Fruit fly (Drosophila melanogaster) whole organism, embryonic: ENCODE results near the gene gro.

ENCODE experiments used
- Asciz ChIP-seq: fragments of 200-800 bp; sonication (Bioruptor generic); optimal IDR thresholded peaks from 2 replicates; lab custom pipeline; 2017; ENCODE audit warnings: missing biosample characterization, mild to moderate bottlenecking, missing genetic modification characterization, missing genetic modification reagents
- Bteb2 ChIP-seq: fragments of 200-800 bp; sonication (Bioruptor generic); optimal IDR thresholded peaks from 2 replicates; lab custom pipeline; 2016; ENCODE audit warnings: missing biosample characterization, missing genetic modification characterization
- CG10565 ChIP-seq: fragments of 200-800 bp; sonication (Bioruptor generic); optimal IDR thresholded peaks from 3 replicates; lab custom pipeline; 2016; ENCODE audit warnings: missing biosample characterization, mild to moderate bottlenecking, missing genetic modification characterization
- CG11247 ChIP-seq: fragments of 200-800 bp; sonication (Bioruptor generic); IDR thresholded peaks from 2 replicates; pipeline ENCODE4 v1.3.6; 2022; ENCODE audit warnings: missing biosample characterization, missing genetic modification characterization
- CG12219 ChIP-seq: fragments of 200-800 bp; sonication (Bioruptor generic); optimal IDR thresholded peaks from 3 replicates; lab custom pipeline; 2018; ENCODE audit warnings: missing biosample characterization, mild to moderate bottlenecking, missing genetic modification characterization
- CG1233 ChIP-seq: fragments of 200-800 bp; sonication (Bioruptor generic); optimal IDR thresholded peaks from 4 replicates; lab custom pipeline; 2018; ENCODE audit warnings: missing biosample characterization, mild to moderate bottlenecking, missing genetic modification characterization
- CG12391 ChIP-seq: fragments of 200-800 bp; sonication (Bioruptor generic); optimal IDR thresholded peaks from 3 replicates; lab custom pipeline; 2018; ENCODE audit warnings: missing biosample characterization, mild to moderate bottlenecking, missing genetic modification characterization, moderate library complexity
- CG13775 ChIP-seq: fragments of 200-800 bp; sonication (Bioruptor generic); optimal IDR thresholded peaks from 3 replicates; lab custom pipeline; 2017; ENCODE audit warnings: missing biosample characterization, mild to moderate bottlenecking, missing genetic modification characterization
- CG15269 ChIP-seq: fragments of 200-800 bp; sonication (Bioruptor generic); optimal IDR thresholded peaks from 2 replicates; lab custom pipeline; 2018; ENCODE audit warnings: missing biosample characterization, mild to moderate bottlenecking, missing genetic modification characterization, moderate library complexity
- CG15479 ChIP-seq: fragments of 200-800 bp; sonication (Bioruptor generic); optimal IDR thresholded peaks from 3 replicates; lab custom pipeline; 2019; ENCODE audit warnings: missing biosample characterization, mild to moderate bottlenecking, missing genetic modification characterization, moderate library complexity
- CG15601 ChIP-seq: fragments of 200-800 bp; sonication (Bioruptor generic); optimal IDR thresholded peaks from 3 replicates; lab custom pipeline; 2019; ENCODE audit warnings: missing biosample characterization, mild to moderate bottlenecking, missing genetic modification characterization, moderate library complexity
- CG17385 ChIP-seq: fragments of 200-800 bp; sonication (Bioruptor generic); optimal IDR thresholded peaks from 3 replicates; lab custom pipeline; 2018; ENCODE audit warnings: missing biosample characterization, mild to moderate bottlenecking, missing genetic modification characterization
- CG17568 ChIP-seq: fragments of 200-800 bp; sonication (Bioruptor generic); optimal IDR thresholded peaks from 2 replicates; lab custom pipeline; 2018; ENCODE audit warnings: missing biosample characterization, mild to moderate bottlenecking, missing genetic modification characterization, moderate library complexity
- CG2120 ChIP-seq: fragments of 200-800 bp; sonication (Bioruptor generic); optimal IDR thresholded peaks from 3 replicates; lab custom pipeline; 2016; ENCODE audit warnings: missing biosample characterization, missing genetic modification characterization
- CG2199 ChIP-seq: fragments of 200-800 bp; sonication (Bioruptor generic); IDR thresholded peaks from 3 replicates; pipeline ENCODE4 v1.3.6; 2022; ENCODE audit warnings: missing biosample characterization, missing genetic modification characterization
- CG31388 ChIP-seq: fragments of 200-800 bp; sonication (Bioruptor generic); optimal IDR thresholded peaks from 2 replicates; lab custom pipeline; 2016; ENCODE audit warnings: missing biosample characterization, missing genetic modification characterization
- CG4424 ChIP-seq: fragments of 200-800 bp; sonication (Bioruptor generic); optimal IDR thresholded peaks from 3 replicates; lab custom pipeline; 2016; ENCODE audit warnings: missing biosample characterization, missing genetic modification characterization
- CG4707 ChIP-seq: fragments of 200-800 bp; sonication (Bioruptor generic); optimal IDR thresholded peaks from 2 replicates; lab custom pipeline; 2018; ENCODE audit warnings: missing biosample characterization, mild to moderate bottlenecking, missing genetic modification characterization, moderate library complexity
- D19A ChIP-seq: fragments of 200-800 bp; optimal IDR thresholded peaks from 3 replicates; lab custom pipeline; 2019; ENCODE audit warnings: missing biosample characterization, mild to moderate bottlenecking, missing genetic modification characterization, moderate library complexity
- D19B ChIP-seq: fragments of 200-800 bp; sonication (Bioruptor generic); optimal IDR thresholded peaks from 2 replicates; lab custom pipeline; 2017; ENCODE audit warnings: missing biosample characterization, mild to moderate bottlenecking, missing genetic modification characterization
- Ets65A ChIP-seq: fragments of 200-800 bp; sonication (Bioruptor generic); peaks from one replicate; lab custom pipeline; 2016; ENCODE audit warnings: missing biosample characterization, missing genetic modification characterization
- Hey ChIP-seq: fragments of 200-800 bp; sonication (Bioruptor generic); optimal IDR thresholded peaks from 3 replicates; lab custom pipeline; 2018; ENCODE audit warnings: missing biosample characterization, mild to moderate bottlenecking, missing genetic modification characterization
- Kr ChIP-seq: fragments of 200-800 bp; sonication (Bioruptor generic); optimal IDR thresholded peaks from 2 replicates; lab custom pipeline; 2017; ENCODE audit warnings: missing biosample characterization, mild to moderate bottlenecking, missing genetic modification characterization
- Myb ChIP-seq: fragments of 200-800 bp; sonication (Bioruptor generic); optimal IDR thresholded peaks from 2 replicates; lab custom pipeline; 2016; ENCODE audit warnings: missing biosample characterization, missing genetic modification characterization
- NFAT ChIP-seq: fragments of 200-800 bp; sonication (Bioruptor generic); IDR thresholded peaks from 2 replicates; pipeline ENCODE4 v1.3.6; 2022; ENCODE audit warnings: missing biosample characterization, missing genetic modification characterization
- Oli ChIP-seq: fragments of 200-800 bp; sonication (Bioruptor generic); optimal IDR thresholded peaks from 2 replicates; lab custom pipeline; 2018; ENCODE audit warnings: missing biosample characterization, mild to moderate bottlenecking, missing genetic modification characterization, moderate library complexity
- Rfx ChIP-seq: fragments of 200-800 bp; sonication (Bioruptor generic); IDR thresholded peaks from 2 replicates; pipeline ENCODE4 v1.3.6; 2022; ENCODE audit warnings: missing biosample characterization, missing genetic modification characterization
- Scr ChIP-seq: fragments of 200-800 bp; sonication (Bioruptor generic); IDR thresholded peaks from 2 replicates; pipeline ENCODE4 v1.3.6; 2022; ENCODE audit warnings: missing biosample characterization, missing genetic modification characterization; ENCODE audit not compliant: partially characterized antibody
- Stat92E ChIP-seq, 3 experiments: fragments of >200 bp in 2 of 3; fragments of 200-800 bp in 1 of 3; sonication (Bioruptor generic) in 1 of 3; optimal IDR thresholded peaks; 2 replicates each; lab custom pipeline; 2017 to 2019; ENCODE audit warnings: missing biosample characterization in 3 of 3, missing genetic modification characterization in 3 of 3, mild to moderate bottlenecking in 1 of 3, moderate library complexity in 1 of 3
- Taf1 ChIP-seq: fragments of 200-800 bp; sonication (Bioruptor generic); IDR thresholded peaks from 2 replicates; pipeline ENCODE4 v1.3.6; 2022; ENCODE audit warnings: missing biosample characterization, missing genetic modification characterization
- Trl ChIP-seq, 3 experiments: fragments of >200 bp in 2 of 3; fragments of 200-800 bp in 1 of 3; sonication (Bioruptor generic) in 1 of 3; optimal IDR thresholded peaks; 2 replicates in 1 of 3; 3 replicates in 2 of 3; lab custom pipeline; 2016 to 2017; ENCODE audit warnings: missing biosample characterization in 1 of 3, missing genetic modification characterization in 1 of 3
- ac ChIP-seq: fragments of 200-800 bp; sonication (Bioruptor generic); optimal IDR thresholded peaks from 3 replicates; lab custom pipeline; 2017; ENCODE audit warnings: missing biosample characterization, mild to moderate bottlenecking, missing genetic modification characterization
- ato ChIP-seq: fragments of 200-800 bp; sonication (Bioruptor generic); IDR thresholded peaks from 2 replicates; pipeline ENCODE4 v1.3.6; 2022; ENCODE audit warnings: missing biosample characterization, missing genetic modification characterization; ENCODE audit not compliant: partially characterized antibody
- cato ChIP-seq: fragments of 200-800 bp; sonication (Bioruptor generic); optimal IDR thresholded peaks from 2 replicates; lab custom pipeline; 2016; ENCODE audit warnings: missing biosample characterization, missing genetic modification characterization, borderline replicate concordance
- croc ChIP-seq: fragments of 200-800 bp; sonication (Bioruptor generic); conservative IDR thresholded peaks from 3 replicates; pipeline ENCODE4 v1.3.6; 2022; ENCODE audit warnings: missing biosample characterization, missing genetic modification characterization
- grn ChIP-seq: fragments of 200-800 bp; sonication (Bioruptor generic); optimal IDR thresholded peaks from 3 replicates; lab custom pipeline; 2017; ENCODE audit warnings: missing biosample characterization, missing genetic modification characterization
- ind ChIP-seq: fragments of 200-800 bp; sonication (Bioruptor generic); optimal IDR thresholded peaks from 3 replicates; lab custom pipeline; 2016; ENCODE audit warnings: missing biosample characterization, missing genetic modification characterization
- lab ChIP-seq: fragments of 200-800 bp; sonication (Bioruptor generic); optimal IDR thresholded peaks from 3 replicates; lab custom pipeline; 2017; ENCODE audit warnings: missing biosample characterization, missing genetic modification characterization, mild to moderate bottlenecking, moderate library complexity, missing genetic modification reagents
- mld ChIP-seq: fragments of 200-800 bp; sonication (Bioruptor generic); IDR thresholded peaks from 3 replicates; pipeline ENCODE4 v1.3.6; 2022; ENCODE audit warnings: missing biosample characterization, missing genetic modification characterization; ENCODE audit not compliant: partially characterized antibody
- nau ChIP-seq: fragments of 200-800 bp; sonication (Bioruptor generic); optimal IDR thresholded peaks from 3 replicates; lab custom pipeline; 2017; ENCODE audit warnings: missing biosample characterization, mild to moderate bottlenecking, missing genetic modification characterization, missing genetic modification reagents
- odd ChIP-seq: fragments of 200-800 bp; sonication (Bioruptor generic); optimal IDR thresholded peaks from 2 replicates; lab custom pipeline; 2017; ENCODE audit warnings: missing biosample characterization, mild to moderate bottlenecking, missing genetic modification characterization
- pb ChIP-seq: fragments of 200-800 bp; sonication (Bioruptor generic); optimal IDR thresholded peaks from 3 replicates; lab custom pipeline; 2016; ENCODE audit warnings: missing biosample characterization, missing genetic modification characterization
- phol ChIP-seq: fragments of 200-800 bp; sonication (Bioruptor generic); optimal IDR thresholded peaks from 3 replicates; lab custom pipeline; 2018; ENCODE audit warnings: missing biosample characterization, mild to moderate bottlenecking, missing genetic modification characterization, moderate library complexity
- pnt ChIP-seq: fragments of 200-800 bp; sonication (Bioruptor generic); optimal IDR thresholded peaks from 3 replicates; lab custom pipeline; 2016; ENCODE audit warnings: missing biosample characterization, missing genetic modification characterization
- sens ChIP-seq: fragments of 200-800 bp; sonication (Bioruptor generic); peaks from one replicate; lab custom pipeline; 2016; ENCODE audit warnings: missing biosample characterization, missing genetic modification characterization
- sens-2 ChIP-seq: fragments of 200-800 bp; sonication (Bioruptor generic); IDR thresholded peaks from 2 replicates; pipeline ENCODE4 v1.3.6; 2022; ENCODE audit warnings: missing biosample characterization, missing genetic modification characterization
- sqz ChIP-seq: fragments of 200-800 bp; sonication (Bioruptor generic); optimal IDR thresholded peaks from 3 replicates; lab custom pipeline; 2018; ENCODE audit warnings: missing biosample characterization, mild to moderate bottlenecking, missing genetic modification characterization
- tll ChIP-seq, 2 experiments: fragments of 200-800 bp in 1 of 2; fragments of >200 bp in 1 of 2; sonication (Bioruptor generic) in 1 of 2; optimal IDR thresholded peaks; 2 replicates each; lab custom pipeline; 2017 to 2019; ENCODE audit warnings: missing biosample characterization in 2 of 2, missing genetic modification characterization in 2 of 2, mild to moderate bottlenecking in 1 of 2, moderate library complexity in 1 of 2
- z ChIP-seq: fragments of 200-800 bp; sonication (Bioruptor generic); IDR thresholded peaks from 3 replicates; pipeline ENCODE4 v1.3.6; 2022; ENCODE audit warnings: missing biosample characterization, missing genetic modification characterization

The gro gene

dm6 chr3R:26026631-26027274 lies 14.8 kb upstream of the gro start (continued):
- no peak for TF ChIP-seq ind (GFP tag; lab: Kevin White, UChicago)
- no peak for TF ChIP-seq croc (GFP tag; lab: Robert Waterston, UW)
- TF ChIP-seq phol (tag; lab: Kevin White, UChicago): no peak
- TF ChIP-seq CG1233 (GFP tag; lab: Kevin White, UChicago): no peak
- peak in 1 of 2 experiments; percentile 53 for TF ChIP-seq tll (GFP tag; optimal IDR thresholded peaks at IDR 0.05; lab: Kevin White, UChicago)
- TF ChIP-seq CG15601 (tag; lab: Kevin White, UChicago): no peak
- peak; percentile 67 for TF ChIP-seq sens (GFP tag; lab: Kevin White, UChicago)
- peak; percentile 49 for TF ChIP-seq Kr (GFP tag; lab: Kevin White, UChicago)
- TF ChIP-seq D19A (tag; lab: Kevin White, UChicago): no peak
- no peak for TF ChIP-seq Trl (optimal IDR thresholded peaks at IDR 0.05; lab: Kevin White, UChicago)
- TF ChIP-seq Trl (GFP tag; optimal IDR thresholded peaks at IDR 0.05; lab: Kevin White, UChicago): no peak
- no peak for TF ChIP-seq Taf1 (GFP tag; lab: Robert Waterston, UW)
- TF ChIP-seq lab (GFP tag; lab: Kevin White, UChicago): no peak
- TF ChIP-seq CG17385 (GFP tag; lab: Kevin White, UChicago): no peak
- TF ChIP-seq CG10565: no peak
- TF ChIP-seq pnt: no peak
- TF ChIP-seq ac: peak; percentile 16
- TF ChIP-seq CG17568 (GFP tag; lab: Kevin White, UChicago): no peak
- TF ChIP-seq CG12391: no peak
- TF ChIP-seq CG31388: no peak
- TF ChIP-seq Scr (GFP tag; lab: Robert Waterston, UW): no peak
- peak in 1 of 3 experiments; percentile 57 for TF ChIP-seq Stat92E (GFP tag; optimal IDR thresholded peaks at IDR 0.05; lab: Kevin White, UChicago)
- TF ChIP-seq D19B: no peak
- TF ChIP-seq CG4424 (GFP tag; lab: Kevin White, UChicago): no peak
- TF ChIP-seq Myb (GFP tag; lab: Kevin White, UChicago): no peak
- TF ChIP-seq CG2199 (GFP tag; lab: Robert Waterston, UW): no peak
- TF ChIP-seq CG11247: no peak
- TF ChIP-seq Asciz (GFP tag; lab: Kevin White, UChicago): no peak
- TF ChIP-seq Bteb2 (GFP tag; lab: Kevin White, UChicago): no peak
- TF ChIP-seq CG12219 (GFP tag; lab: Kevin White, UChicago): no peak
- peak; percentile 93 for TF ChIP-seq sqz (GFP tag; lab: Kevin White, UChicago)
- no peak for TF ChIP-seq nau
- TF ChIP-seq cato: no peak
- TF ChIP-seq z: no peak
- TF ChIP-seq grn (GFP tag; lab: Kevin White, UChicago): peak; percentile 98
- no peak for TF ChIP-seq odd
- TF ChIP-seq Oli: no peak
- TF ChIP-seq CG4707: no peak
- no peak for TF ChIP-seq Rfx (GFP tag; lab: Robert Waterston, UW)
- no peak for TF ChIP-seq NFAT (GFP tag; lab: Robert Waterston, UW)
- no peak for TF ChIP-seq CG2120
- no peak for TF ChIP-seq CG15269 (tag; lab: Kevin White, UChicago)
- no peak for TF ChIP-seq Ets65A (GFP tag; lab: Kevin White, UChicago)
- no peak for TF ChIP-seq ato
- no peak for TF ChIP-seq pb (GFP tag; lab: Kevin White, UChicago)
- TF ChIP-seq Hey (tag; lab: Kevin White, UChicago): no peak
- peak; percentile 52 for TF ChIP-seq CG15479
- TF ChIP-seq mld (GFP tag; lab: Robert Waterston, UW): no peak
- no peak for TF ChIP-seq CG13775 (GFP tag; lab: Kevin White, UChicago)
- no peak for TF ChIP-seq sens-2 (GFP tag; lab: Robert Waterston, UW)
